Worm (Caenorhabditis elegans): ENCODE data around the gene C35D10.3.

- TF ChIP-seq fkh-10 (GFP tag; optimal IDR thresholded peaks at IDR 0.05) = no peak
- TF ChIP-seq hlh-11 (tag; optimal IDR thresholded peaks at IDR 0.05) = no peak
- no peak for TF ChIP-seq ztf-7 (tag; optimal IDR thresholded peaks at IDR 0.05)
- no peak for TF ChIP-seq ceh-82 (tag; optimal IDR thresholded peaks at IDR 0.05)
- TF ChIP-seq ceh-44 (GFP tag; IDR thresholded peaks at IDR 0.05) = no peak
- TF ChIP-seq zag-1 (tag; optimal IDR thresholded peaks at IDR 0.05) = no peak
- no peak for TF ChIP-seq nhr-76 (tag; optimal IDR thresholded peaks at IDR 0.05)
- peak in 1 of 2 experiments; percentile 91 for TF ChIP-seq unc-62 (GFP tag; optimal IDR thresholded peaks at IDR 0.05 in 1 of 2)
- no peak for TF ChIP-seq unc-62 (tag; optimal IDR thresholded peaks at IDR 0.05)
- TF ChIP-seq pqm-1 (tag; optimal IDR thresholded peaks at IDR 0.05) = no peak
- no peak for TF ChIP-seq nhr-77 (tag; optimal IDR thresholded peaks at IDR 0.05)
- no peak for TF ChIP-seq skn-1 (tag; optimal IDR thresholded peaks at IDR 0.05)
- TF ChIP-seq snpc-4 (tag; optimal IDR thresholded peaks at IDR 0.05) = no peak
- no peak for TF ChIP-seq ZK546.5 (tag; optimal IDR thresholded peaks at IDR 0.05)
Observed at ce11 chrIII:4895313-4895712, 26.6 kb downstream of the C35D10.3 start.
